Fruit fly (Drosophila melanogaster) whole organism, prepupa: ENCODE measurements around the gene Vajk1.
A peak's percentile ranks its signal among the peaks of the same experiment; 100 is the strongest.

Source experiments
- CG10669 ChIP-seq: fragments of 200-800 bp; sonication (Bioruptor generic); optimal IDR thresholded peaks from 3 replicates; lab custom pipeline; 2018; ENCODE audit warnings: missing biosample characterization, mild to moderate bottlenecking, missing genetic modification characterization, moderate library complexity
- CG11902 ChIP-seq: fragments of 200-800 bp; sonication (Bioruptor generic); optimal IDR thresholded peaks from 3 replicates; lab custom pipeline; 2016; ENCODE audit warnings: missing biosample characterization, missing genetic modification characterization
- CG16779 ChIP-seq: fragments of 200-800 bp; sonication (Bioruptor generic); optimal IDR thresholded peaks from 3 replicates; lab custom pipeline; 2017; ENCODE audit warnings: missing biosample characterization, mild to moderate bottlenecking, missing genetic modification characterization
- CG3032 ChIP-seq: fragments of 200-800 bp; optimal IDR thresholded peaks from 2 replicates; lab custom pipeline; 2019; ENCODE audit warnings: missing biosample characterization, mild to moderate bottlenecking, missing genetic modification characterization, moderate library complexity
- CG31627 ChIP-seq: fragments of 200-800 bp; sonication (Bioruptor generic); optimal IDR thresholded peaks from 3 replicates; lab custom pipeline; 2016; ENCODE audit warnings: missing biosample characterization, missing genetic modification characterization
- CG32006 ChIP-seq: fragments of 200-800 bp; sonication (Bioruptor generic); optimal IDR thresholded peaks from 3 replicates; lab custom pipeline; 2017; ENCODE audit warnings: missing biosample characterization, mild to moderate bottlenecking, missing genetic modification characterization
- CG34406 ChIP-seq: fragments of 200-800 bp; sonication (Bioruptor generic); optimal IDR thresholded peaks from 3 replicates; lab custom pipeline; 2016; ENCODE audit warnings: missing biosample characterization, missing genetic modification characterization
- CG3919 ChIP-seq: fragments of 200-800 bp; sonication (Bioruptor generic); optimal IDR thresholded peaks from 3 replicates; lab custom pipeline; 2016; ENCODE audit warnings: missing biosample characterization, missing genetic modification characterization
- CG6163 ChIP-seq: fragments of 200-800 bp; sonication (Bioruptor generic); IDR thresholded peaks from 3 replicates; pipeline ENCODE4 v1.3.6; 2022; ENCODE audit warnings: missing biosample characterization, missing genetic modification characterization
- CG6854 ChIP-seq: fragments of 200-800 bp; sonication (Bioruptor generic); optimal IDR thresholded peaks from 2 replicates; lab custom pipeline; 2017; ENCODE audit warnings: missing biosample characterization, mild to moderate bottlenecking, missing genetic modification characterization
- CG7368 ChIP-seq: fragments of 200-800 bp; sonication (Bioruptor generic); optimal IDR thresholded peaks from 3 replicates; lab custom pipeline; 2016; ENCODE audit warnings: missing biosample characterization, missing genetic modification characterization
- CG8119 ChIP-seq: fragments of 200-800 bp; sonication (Bioruptor generic); IDR thresholded peaks from 3 replicates; pipeline ENCODE4 v1.3.6; 2022; ENCODE audit warnings: missing biosample characterization, missing genetic modification characterization
- CG8632 ChIP-seq: fragments of 200-800 bp; sonication (Bioruptor generic); optimal IDR thresholded peaks from 3 replicates; lab custom pipeline; 2016; ENCODE audit warnings: missing biosample characterization, missing genetic modification characterization
- Eip78C ChIP-seq: fragments of 200-800 bp; sonication (Bioruptor generic); peaks from one replicate; lab custom pipeline; 2016; ENCODE audit warnings: missing biosample characterization, missing genetic modification characterization
- Eip93F ChIP-seq: fragments of 200-800 bp; sonication (Bioruptor generic); optimal IDR thresholded peaks from 2 replicates; lab custom pipeline; 2016; ENCODE audit warnings: missing biosample characterization, mild to moderate bottlenecking, missing genetic modification characterization
- Ets21C ChIP-seq: fragments of 200-800 bp; sonication (Bioruptor generic); optimal IDR thresholded peaks from 3 replicates; lab custom pipeline; 2016; ENCODE audit warnings: missing biosample characterization, missing genetic modification characterization
- Ets96B ChIP-seq: fragments of 200-800 bp; optimal IDR thresholded peaks from 2 replicates; lab custom pipeline; 2019; ENCODE audit warnings: missing biosample characterization, mild to moderate bottlenecking, missing genetic modification characterization, moderate library complexity
- Gug ChIP-seq: fragments of 200-800 bp; sonication (Bioruptor generic); IDR thresholded peaks from 2 replicates; pipeline ENCODE4 v1.3.6; 2022; ENCODE audit warnings: missing biosample characterization, missing genetic modification characterization
- Hr39 ChIP-seq: fragments of 200-800 bp; sonication (Bioruptor generic); optimal IDR thresholded peaks from 2 replicates; lab custom pipeline; 2016; ENCODE audit warnings: missing biosample characterization, missing genetic modification characterization
- Hr4 ChIP-seq: fragments of 200-800 bp; sonication (Bioruptor generic); optimal IDR thresholded peaks from 3 replicates; lab custom pipeline; 2016; ENCODE audit warnings: missing biosample characterization, missing genetic modification characterization
- Lpt ChIP-seq: fragments of 200-800 bp; sonication (Bioruptor generic); optimal IDR thresholded peaks from 3 replicates; lab custom pipeline; 2016; ENCODE audit warnings: missing biosample characterization, missing genetic modification characterization
- Met ChIP-seq: fragments of 200-800 bp; sonication (Bioruptor generic); optimal IDR thresholded peaks from 3 replicates; lab custom pipeline; 2016; ENCODE audit warnings: missing biosample characterization, missing genetic modification characterization
- OdsH ChIP-seq: fragments of 200-800 bp; sonication (Bioruptor generic); optimal IDR thresholded peaks from 3 replicates; lab custom pipeline; 2016; ENCODE audit warnings: missing biosample characterization, missing genetic modification characterization
- Sox102F ChIP-seq: fragments of 200-800 bp; sonication (Bioruptor generic); optimal IDR thresholded peaks from 2 replicates; lab custom pipeline; 2016; ENCODE audit warnings: missing biosample characterization, mild to moderate bottlenecking, missing genetic modification characterization
- achi ChIP-seq: fragments of 200-800 bp; sonication (Bioruptor generic); optimal IDR thresholded peaks from 3 replicates; lab custom pipeline; 2016; ENCODE audit warnings: missing biosample characterization, missing genetic modification characterization
- cyc ChIP-seq: fragments of 200-800 bp; sonication (Bioruptor generic); optimal IDR thresholded peaks from 3 replicates; lab custom pipeline; 2016; ENCODE audit warnings: missing biosample characterization, missing genetic modification characterization
- dsx ChIP-seq: fragments of 200-800 bp; optimal IDR thresholded peaks from 3 replicates; lab custom pipeline; 2019; ENCODE audit warnings: missing biosample characterization, mild to moderate bottlenecking, missing genetic modification characterization, moderate library complexity; ENCODE audit not compliant: poor library complexity, severe bottlenecking
- eg ChIP-seq: fragments of 200-800 bp; sonication (Bioruptor generic); IDR thresholded peaks from 3 replicates; pipeline ENCODE4 v1.3.6; 2022; ENCODE audit warnings: missing biosample characterization, missing genetic modification characterization
- esn ChIP-seq: fragments of 200-800 bp; sonication (Bioruptor generic); optimal IDR thresholded peaks from 2 replicates; lab custom pipeline; 2016; ENCODE audit warnings: missing biosample characterization, mild to moderate bottlenecking, missing genetic modification characterization, moderate library complexity
- fd59A ChIP-seq: fragments of 200-800 bp; sonication (Bioruptor generic); optimal IDR thresholded peaks from 2 replicates; lab custom pipeline; 2017; ENCODE audit warnings: missing biosample characterization, mild to moderate bottlenecking, missing genetic modification characterization, missing genetic modification reagents
- fkh ChIP-seq: fragments of 200-800 bp; sonication (Bioruptor generic); optimal IDR thresholded peaks from 3 replicates; lab custom pipeline; 2017; ENCODE audit warnings: missing biosample characterization, mild to moderate bottlenecking, missing genetic modification characterization, moderate library complexity
- lz ChIP-seq: fragments of 200-800 bp; sonication (Bioruptor generic); optimal IDR thresholded peaks from 3 replicates; lab custom pipeline; 2016; ENCODE audit warnings: missing biosample characterization, missing genetic modification characterization
- net ChIP-seq: fragments of 200-800 bp; sonication (Bioruptor generic); optimal IDR thresholded peaks from 3 replicates; lab custom pipeline; 2016; ENCODE audit warnings: missing biosample characterization, missing genetic modification characterization
- pdm3 ChIP-seq: fragments of 200-800 bp; sonication (Bioruptor generic); optimal IDR thresholded peaks from 3 replicates; lab custom pipeline; 2016; ENCODE audit warnings: missing biosample characterization, missing genetic modification characterization
- salr ChIP-seq, 2 experiments: fragments of 200-800 bp; sonication (Bioruptor generic); optimal IDR thresholded peaks; 3 replicates each; lab custom pipeline; 2016 to 2018; ENCODE audit warnings: missing biosample characterization in 2 of 2, missing genetic modification characterization in 2 of 2, mild to moderate bottlenecking in 1 of 2
- spab ChIP-seq: fragments of 200-800 bp; sonication (Bioruptor generic); optimal IDR thresholded peaks from 2 replicates; lab custom pipeline; 2017; ENCODE audit warnings: missing biosample characterization, mild to moderate bottlenecking, missing genetic modification characterization, missing genetic modification reagents
- svp ChIP-seq: fragments of 200-800 bp; sonication (Bioruptor generic); peaks from one replicate; lab custom pipeline; 2016; ENCODE audit warnings: missing biosample characterization, missing genetic modification characterization
- topi ChIP-seq: fragments of 200-800 bp; sonication (Bioruptor generic); optimal IDR thresholded peaks from 3 replicates; lab custom pipeline; 2016; ENCODE audit warnings: missing biosample characterization, missing genetic modification characterization
- vri ChIP-seq: fragments of 200-800 bp; sonication (Bioruptor generic); optimal IDR thresholded peaks from 3 replicates; lab custom pipeline; 2016; ENCODE audit warnings: missing biosample characterization, mild to moderate bottlenecking, missing genetic modification characterization

Gene Vajk1

dm6 chr2L:13878801-13879200, 44.6 kb downstream of the Vajk1 start (continued):
- TF ChIP-seq CG8119 (GFP tag; lab: Robert Waterston, UW) (no peak; the same call in 2 of the 3 replicates), esn (GFP tag; lab: Kevin White, UChicago) (peak; percentile 12), CG32006 (no peak), Lpt (no peak), net (peak; percentile 7), spab (GFP tag; lab: Kevin White, UChicago) (no peak), CG7368 (GFP tag; lab: Kevin White, UChicago) (peak; percentile 18), Eip93F (GFP tag; lab: Kevin White, UChicago) (no peak), CG3919 (GFP tag; lab: Kevin White, UChicago) (peak; percentile 35), fd59A (GFP tag; lab: Kevin White, UChicago) (no peak), cyc (GFP tag; lab: Kevin White, UChicago) (no peak), OdsH (no peak), Ets96B (no peak), dsx (peak; percentile 39), pdm3 (no peak), lz (no peak), salr (GFP tag; optimal IDR thresholded peaks at IDR 0.05; lab: Kevin White, UChicago) (no peak), Hr39 (GFP tag; lab: Kevin White, UChicago) (no peak), Gug (peak; percentile 26; the same call in 1 of the 2 replicates), CG8632 (GFP tag; lab: Kevin White, UChicago) (no peak), fkh (GFP tag; lab: Kevin White, UChicago) (peak; percentile 48), Eip78C (GFP tag; lab: Kevin White, UChicago) (no peak), Ets21C (GFP tag; lab: Kevin White, UChicago) (no peak), CG10669 (GFP tag; lab: Kevin White, UChicago) (no peak), vri (peak; percentile 71), achi (no peak), CG6163 (GFP tag; lab: Robert Waterston, UW) (peak; percentile 41; the same call in 2 of the 3 replicates), Sox102F (GFP tag; lab: Kevin White, UChicago) (peak; percentile 3), Hr4 (GFP tag; lab: Kevin White, UChicago) (no peak), Met (no peak), topi (GFP tag; lab: Kevin White, UChicago) (no peak), svp (peak; percentile 44), CG11902 (GFP tag; lab: Kevin White, UChicago) (no peak)

dm6 chr2L:13877934-13878580, 45.3 kb downstream of the Vajk1 start:
- TF ChIP-seq CG34406 (GFP tag; lab: Kevin White, UChicago) (no peak), vri (peak; percentile 3), Eip78C (GFP tag; lab: Kevin White, UChicago) (peak; percentile 81)

- TF ChIP-seq CG3032 (tag; lab: Kevin White, UChicago) (no peak), OdsH (peak; percentile 3), esn (GFP tag; lab: Kevin White, UChicago) (peak; percentile 4), Eip78C (GFP tag; lab: Kevin White, UChicago) (peak; percentile 46)
These were observed 46.7 kb downstream of the Vajk1 start for dm6 chr2L:13876698-13877097.

- TF ChIP-seq CG8119 (GFP tag; lab: Robert Waterston, UW) (no peak), vri (no peak), CG3032 (tag; lab: Kevin White, UChicago) (no peak), Hr4 (GFP tag; lab: Kevin White, UChicago) (no peak), cyc (GFP tag; lab: Kevin White, UChicago) (no peak), Eip93F (GFP tag; lab: Kevin White, UChicago) (no peak), eg (GFP tag; lab: Robert Waterston, UW) (no peak), CG31627 (no peak), Lpt (no peak), CG6854 (GFP tag; lab: Kevin White, UChicago) (no peak), esn (GFP tag; lab: Kevin White, UChicago) (no peak), OdsH (no peak), CG6163 (GFP tag; lab: Robert Waterston, UW) (no peak), CG16779 (no peak), Hr39 (GFP tag; lab: Kevin White, UChicago) (no peak), CG8632 (GFP tag; lab: Kevin White, UChicago) (no peak)
These were observed 50.2 kb downstream of the Vajk1 start for dm6 chr2L:13873147-13873546.
